Worm (Caenorhabditis elegans) whole organism, L1 larva: ENCODE data around the gene srx-73.

Experiments used
- efl-1 ChIP-seq, 4 experiments: fragments of 150-350 bp; optimal IDR thresholded peaks in 3 of 4; peaks in 1 of 4; 1 replicate in 1 of 4; 2 replicates in 3 of 4; lab custom pipeline; 2014; ENCODE audit warnings: missing biosample characterization in 2 of 4, missing genetic modification characterization in 2 of 4, missing genetic modification reagents in 2 of 4
- lin-13 ChIP-seq: fragments of 150-350 bp; optimal IDR thresholded peaks from 2 replicates; lab custom pipeline; 2014; ENCODE audit warnings: missing biosample characterization, missing genetic modification reagents, missing genetic modification characterization
- lin-15B ChIP-seq: fragments of 150-350 bp; sonication (generic microtip); optimal IDR thresholded peaks from 3 replicates; lab custom pipeline; 2014; ENCODE audit warnings: missing biosample characterization, missing genetic modification characterization
- lin-39 ChIP-seq: fragments of 150-350 bp; optimal IDR thresholded peaks from 2 replicates; lab custom pipeline; 2014; ENCODE audit warnings: missing biosample characterization, missing genetic modification reagents, missing genetic modification characterization
- mab-9 ChIP-seq: fragments of 200-800 bp; sonication (Bioruptor generic); IDR thresholded peaks from 2 replicates; pipeline ENCODE4 v1.3.6; 2022; ENCODE audit warnings: missing genetic modification reagents, missing genetic modification characterization, missing compliant biosample characterization
- mdl-1 ChIP-seq, 2 experiments: fragments of 150-350 bp; optimal IDR thresholded peaks; 2 replicates each; lab custom pipeline; 2014 to 2017; ENCODE audit warnings: missing biosample characterization in 2 of 2, missing genetic modification characterization in 2 of 2, inconsistent platforms in 1 of 2
- nhr-12 ChIP-seq: sonication (generic microtip); optimal IDR thresholded peaks from 2 replicates; lab custom pipeline; 2017; ENCODE audit warnings: missing biosample characterization, missing genetic modification characterization
- nhr-237 ChIP-seq: fragments of 150-350 bp; optimal IDR thresholded peaks from 2 replicates; lab custom pipeline; 2014; ENCODE audit warnings: missing biosample characterization, missing genetic modification characterization
- pax-3 ChIP-seq: fragments of 200-800 bp; sonication (Bioruptor generic); optimal IDR thresholded peaks from 2 replicates; lab custom pipeline; 2018; ENCODE audit warnings: mild to moderate bottlenecking, missing genetic modification characterization, moderate library complexity, missing compliant biosample characterization

DNA sequence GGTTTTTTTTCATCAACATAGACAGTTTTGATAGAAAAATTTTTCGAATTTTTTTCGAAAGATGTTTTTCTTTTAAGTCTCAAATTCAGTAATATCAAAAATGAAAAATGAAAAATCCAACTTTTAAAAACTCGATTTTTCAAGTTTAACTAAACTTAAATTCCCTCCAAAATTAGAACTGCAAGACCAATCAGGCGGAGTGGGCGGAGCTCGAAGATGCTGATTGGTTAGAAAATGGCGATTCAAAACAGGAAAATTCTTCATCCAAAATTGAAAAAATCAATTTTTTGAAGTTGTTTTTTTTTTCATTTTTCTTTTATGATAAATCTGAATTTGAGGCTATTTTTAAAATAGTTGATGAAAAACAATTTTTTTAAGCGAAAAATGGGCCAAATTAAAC lies 40.8 kb downstream of the srx-73 start:
- TF ChIP-seq lin-13 (GFP tag; lab: Kevin White, UChicago) (no peak), lin-39 (no peak), mab-9 (GFP tag; lab: Robert Waterston, UW) (no peak), lin-15B (no peak), efl-1 (optimal IDR thresholded peaks at IDR 0.05; lab: Kevin White, UChicago) (peak in 1 of 2 experiments; percentile 15), efl-1 (GFP tag; optimal IDR thresholded peaks at IDR 0.05 in 1 of 2; lab: Kevin White, UChicago) (peak in 1 of 2 experiments; percentile 27), pax-3 (tag; lab: Kevin White, UChicago) (no peak), mdl-1 (tag; optimal IDR thresholded peaks at IDR 0.05; lab: Kevin White, UChicago) (no peak), nhr-237 (tag; lab: Kevin White, UChicago) (no peak), nhr-12 (no peak)
